Worm (Caenorhabditis elegans) whole organism, late embryonic: Measurements from ENCODE around the gene C04A11.5.

Source experiments
- C38D4.7 ChIP-seq: fragments of 200-800 bp; sonication (Bioruptor generic); optimal IDR thresholded peaks from 2 replicates; lab custom pipeline; 2018; ENCODE audit warnings: mild to moderate bottlenecking, missing genetic modification characterization, moderate library complexity, missing compliant biosample characterization
- K02D7.2 ChIP-seq: sonication (generic microtip); optimal IDR thresholded peaks from 2 replicates; lab custom pipeline; 2017; ENCODE audit warnings: mild to moderate bottlenecking, missing genetic modification characterization, missing compliant biosample characterization
- K09A11.1 ChIP-seq: sonication (generic microtip); optimal IDR thresholded peaks from 2 replicates; lab custom pipeline; 2017; ENCODE audit warnings: antibody characterized with exemption, mild to moderate bottlenecking, missing genetic modification characterization, missing compliant biosample characterization; ENCODE audit not compliant: insufficient read depth
- T23F11.4 ChIP-seq: fragments of 200-800 bp; sonication (Bioruptor generic); optimal IDR thresholded peaks from 2 replicates; lab custom pipeline; 2018; ENCODE audit warnings: mild to moderate bottlenecking, missing genetic modification characterization, missing compliant biosample characterization
- Y22D7AL.16 ChIP-seq: sonication (generic microtip); optimal IDR thresholded peaks from 2 replicates; lab custom pipeline; 2016; ENCODE audit warnings: missing genetic modification characterization, missing compliant biosample characterization
- ahr-1 ChIP-seq: sonication (generic microtip); optimal IDR thresholded peaks from 2 replicates; lab custom pipeline; 2016; ENCODE audit warnings: missing genetic modification characterization, missing compliant biosample characterization
- ceh-14 ChIP-seq: sonication (generic microtip); optimal IDR thresholded peaks from 2 replicates; lab custom pipeline; 2016; ENCODE audit warnings: missing genotype, missing genetic modification characterization, missing compliant biosample characterization
- ceh-18 ChIP-seq: sonication (generic microtip); optimal IDR thresholded peaks from 2 replicates; lab custom pipeline; 2016; ENCODE audit warnings: missing genetic modification characterization, missing compliant biosample characterization
- ceh-19 ChIP-seq: fragments of 200-800 bp; sonication (Bioruptor generic); optimal IDR thresholded peaks from 2 replicates; lab custom pipeline; 2018; ENCODE audit warnings: mild to moderate bottlenecking, missing genetic modification characterization, missing compliant biosample characterization
- ceh-2 ChIP-seq: sonication (generic microtip); optimal IDR thresholded peaks from 2 replicates; lab custom pipeline; 2016; ENCODE audit warnings: missing genotype, missing genetic modification characterization, missing compliant biosample characterization
- ceh-30 ChIP-seq: fragments of 150-350 bp; optimal IDR thresholded peaks from 2 replicates; lab custom pipeline; 2014; ENCODE audit warnings: missing biosample characterization, missing genetic modification characterization
- ceh-31 ChIP-seq: sonication (generic microtip); optimal IDR thresholded peaks from 2 replicates; lab custom pipeline; 2016; ENCODE audit warnings: missing genetic modification characterization, missing compliant biosample characterization
- ceh-45 ChIP-seq: fragments of 200-800 bp; sonication (Bioruptor generic); IDR thresholded peaks from 2 replicates; pipeline ENCODE4 v1.3.6; 2022; ENCODE audit warnings: missing genetic modification reagents, missing genetic modification characterization, missing compliant biosample characterization
- ceh-48 ChIP-seq: sonication (generic microtip); optimal IDR thresholded peaks from 2 replicates; lab custom pipeline; 2016; ENCODE audit warnings: missing genetic modification characterization, inconsistent platforms, missing compliant biosample characterization
- ceh-9 ChIP-seq: sonication (generic microtip); optimal IDR thresholded peaks from 2 replicates; lab custom pipeline; 2016; ENCODE audit warnings: mild to moderate bottlenecking, missing genetic modification characterization, inconsistent platforms, missing compliant biosample characterization
- dmd-4 ChIP-seq: sonication (generic microtip); optimal IDR thresholded peaks from 2 replicates; lab custom pipeline; 2016; ENCODE audit warnings: borderline replicate concordance, missing genetic modification characterization, missing compliant biosample characterization
- dve-1 ChIP-seq: sonication (generic microtip); optimal IDR thresholded peaks from 2 replicates; lab custom pipeline; 2017; ENCODE audit warnings: antibody characterized with exemption, mild to moderate bottlenecking, missing genetic modification characterization, missing compliant biosample characterization
- elt-2 ChIP-seq: sonication (generic microtip); optimal IDR thresholded peaks from 2 replicates; lab custom pipeline; 2016; ENCODE audit warnings: missing genetic modification reagents, missing genetic modification characterization, missing compliant biosample characterization
- elt-4 ChIP-seq: sonication (generic microtip); optimal IDR thresholded peaks from 2 replicates; lab custom pipeline; 2016; ENCODE audit warnings: missing genetic modification characterization, missing compliant biosample characterization
- ets-4 ChIP-seq: sonication (generic microtip); optimal IDR thresholded peaks from 2 replicates; lab custom pipeline; 2016; ENCODE audit warnings: missing genetic modification characterization, missing compliant biosample characterization
- eyg-1 ChIP-seq: sonication (generic microtip); optimal IDR thresholded peaks from 2 replicates; lab custom pipeline; 2016; ENCODE audit warnings: missing genotype, missing genetic modification characterization, missing compliant biosample characterization
- fax-1 ChIP-seq: sonication (generic microtip); optimal IDR thresholded peaks from 2 replicates; lab custom pipeline; 2016; ENCODE audit warnings: missing genotype, missing genetic modification characterization, missing compliant biosample characterization
- fkh-10 ChIP-seq: fragments of 150-350 bp; optimal IDR thresholded peaks from 2 replicates; lab custom pipeline; 2014; ENCODE audit warnings: missing biosample characterization, missing genetic modification reagents, missing genetic modification characterization
- fkh-6 ChIP-seq: sonication (generic microtip); optimal IDR thresholded peaks from 2 replicates; lab custom pipeline; 2016; ENCODE audit warnings: missing genetic modification characterization, missing compliant biosample characterization
- gmeb-2 ChIP-seq: sonication (generic microtip); optimal IDR thresholded peaks from 2 replicates; lab custom pipeline; 2016; ENCODE audit warnings: missing genetic modification characterization, inconsistent platforms, missing compliant biosample characterization
- hlh-13 ChIP-seq: fragments of 200-800 bp; sonication (Bioruptor generic); optimal IDR thresholded peaks from 2 replicates; lab custom pipeline; 2018; ENCODE audit warnings: mild to moderate bottlenecking, missing genetic modification characterization, missing compliant biosample characterization
- hlh-15 ChIP-seq: sonication (generic microtip); optimal IDR thresholded peaks from 2 replicates; lab custom pipeline; 2016; ENCODE audit warnings: missing genetic modification characterization, missing compliant biosample characterization
- hlh-6 ChIP-seq: sonication (generic microtip); optimal IDR thresholded peaks from 2 replicates; lab custom pipeline; 2016; ENCODE audit warnings: missing genotype, missing genetic modification characterization, missing compliant biosample characterization
- hlh-8 ChIP-seq: sonication (generic microtip); optimal IDR thresholded peaks from 2 replicates; lab custom pipeline; 2016; ENCODE audit warnings: missing genotype, missing genetic modification characterization, missing compliant biosample characterization
- lim-6 ChIP-seq: sonication (generic microtip); optimal IDR thresholded peaks from 2 replicates; lab custom pipeline; 2016; ENCODE audit warnings: missing genetic modification characterization, missing compliant biosample characterization
- lin-11 ChIP-seq: fragments of 200-800 bp; sonication (Bioruptor generic); optimal IDR thresholded peaks from 2 replicates; lab custom pipeline; 2018; ENCODE audit warnings: mild to moderate bottlenecking, missing genetic modification characterization, missing compliant biosample characterization
- madf-2 ChIP-seq: sonication (generic microtip); optimal IDR thresholded peaks from 2 replicates; lab custom pipeline; 2017; ENCODE audit warnings: missing genetic modification characterization, missing compliant biosample characterization
- mec-3 ChIP-seq: sonication (generic microtip); optimal IDR thresholded peaks from 2 replicates; lab custom pipeline; 2016; ENCODE audit warnings: borderline replicate concordance, missing genetic modification characterization, missing compliant biosample characterization
- odd-2 ChIP-seq: sonication (generic microtip); optimal IDR thresholded peaks from 2 replicates; lab custom pipeline; 2017; ENCODE audit warnings: antibody characterized with exemption, mild to moderate bottlenecking, missing genetic modification characterization, missing compliant biosample characterization
- pag-3 ChIP-seq: sonication (generic microtip); optimal IDR thresholded peaks from 2 replicates; lab custom pipeline; 2016; ENCODE audit warnings: missing compliant biosample characterization, missing genetic modification characterization, borderline replicate concordance
- pat-9 ChIP-seq: fragments of 200-800 bp; sonication (Bioruptor generic); optimal IDR thresholded peaks from 2 replicates; lab custom pipeline; 2018; ENCODE audit warnings: mild to moderate bottlenecking, missing genetic modification characterization, moderate library complexity, missing compliant biosample characterization
- pax-1 ChIP-seq: fragments of 150-350 bp; optimal IDR thresholded peaks from 2 replicates; lab custom pipeline; 2014; ENCODE audit warnings: missing biosample characterization, missing genetic modification characterization
- pha-4 ChIP-seq: fragments of 150-350 bp; optimal IDR thresholded peaks from 2 replicates; lab custom pipeline; 2018; ENCODE audit warnings: missing biosample characterization, missing genetic modification reagents, missing genetic modification characterization
- pqm-1 ChIP-seq: sonication (generic microtip); optimal IDR thresholded peaks from 2 replicates; lab custom pipeline; 2016; ENCODE audit warnings: missing genetic modification characterization, missing compliant biosample characterization
- ref-2 ChIP-seq: sonication (generic microtip); optimal IDR thresholded peaks from 2 replicates; lab custom pipeline; 2016; ENCODE audit warnings: missing genetic modification characterization, missing compliant biosample characterization
- rnt-1 ChIP-seq: sonication (generic microtip); optimal IDR thresholded peaks from 2 replicates; lab custom pipeline; 2016; ENCODE audit warnings: missing genetic modification characterization, missing compliant biosample characterization
- sdc-2 ChIP-seq: sonication (generic microtip); optimal IDR thresholded peaks from 2 replicates; lab custom pipeline; 2016; ENCODE audit warnings: missing genotype, missing genetic modification characterization, missing compliant biosample characterization
- sox-2 ChIP-seq: fragments of 200-800 bp; sonication (Bioruptor generic); IDR thresholded peaks from 2 replicates; pipeline ENCODE4 v1.3.6; 2022; ENCODE audit warnings: missing genetic modification reagents, missing genetic modification characterization, missing compliant biosample characterization
- sox-4 ChIP-seq: sonication (generic microtip); optimal IDR thresholded peaks from 2 replicates; lab custom pipeline; 2017; ENCODE audit warnings: mild to moderate bottlenecking, missing genetic modification characterization, inconsistent platforms, missing compliant biosample characterization
- syd-9 ChIP-seq: sonication (generic microtip); optimal IDR thresholded peaks from 2 replicates; lab custom pipeline; 2016; ENCODE audit warnings: mild to moderate bottlenecking, missing genetic modification characterization, moderate library complexity, missing compliant biosample characterization
- tbx-7 ChIP-seq: sonication (generic microtip); optimal IDR thresholded peaks from 2 replicates; lab custom pipeline; 2016; ENCODE audit warnings: missing genotype, missing genetic modification characterization, missing compliant biosample characterization
- ttx-3 ChIP-seq: sonication (generic microtip); optimal IDR thresholded peaks from 2 replicates; lab custom pipeline; 2016; ENCODE audit warnings: missing genetic modification reagents, missing genetic modification characterization, missing compliant biosample characterization
- unc-3 ChIP-seq, 2 experiments: fragments of 200-800 bp in 1 of 2; sonication (Bioruptor generic) in 1 of 2; sonication (generic microtip) in 1 of 2; conservative IDR thresholded peaks in 1 of 2; optimal IDR thresholded peaks in 1 of 2; 2 replicates each; pipeline versions ENCODE4 v1.3.6 to Lab custom; 2016 to 2022; ENCODE audit warnings: missing compliant biosample characterization in 2 of 2, missing genetic modification characterization in 2 of 2, missing genetic modification reagents in 1 of 2
- unc-55 ChIP-seq: sonication (generic microtip); optimal IDR thresholded peaks from 2 replicates; lab custom pipeline; 2017; ENCODE audit warnings: missing biosample characterization, missing genetic modification reagents, missing genetic modification characterization
- unc-86 ChIP-seq: sonication (generic microtip); optimal IDR thresholded peaks from 2 replicates; lab custom pipeline; 2016; ENCODE audit warnings: missing genetic modification characterization, missing compliant biosample characterization
- ztf-16 ChIP-seq: sonication (generic microtip); optimal IDR thresholded peaks from 2 replicates; lab custom pipeline; 2017; ENCODE audit warnings: missing genetic modification characterization, missing compliant biosample characterization

C04A11.5 gene

ce11 chrX:13700642-13701233, 36.4 kb downstream of the C04A11.5 start:
- TF ChIP-seq lim-6 (tag; lab: Kevin White, UChicago) = no peak
- no peak for TF ChIP-seq hlh-15 (tag; lab: Kevin White, UChicago)
- peak; percentile 75 for TF ChIP-seq hlh-6 (tag; lab: Kevin White, UChicago)
- TF ChIP-seq ceh-18 = peak; percentile 100
- peak; percentile 81 for TF ChIP-seq unc-86 (tag; lab: Kevin White, UChicago)
- TF ChIP-seq pat-9 (tag; lab: Kevin White, UChicago) = peak; percentile 36
- peak; percentile 71 for TF ChIP-seq ets-4 (tag; lab: Kevin White, UChicago)
- peak; percentile 11 for TF ChIP-seq dmd-4
- peak; percentile 95 for TF ChIP-seq pax-1 (tag; lab: Kevin White, UChicago)
- peak; percentile 54 for TF ChIP-seq hlh-8
- no peak for TF ChIP-seq C38D4.7
- no peak for TF ChIP-seq pha-4 (tag; lab: Kevin White, UChicago)
- TF ChIP-seq ceh-31 (tag; lab: Kevin White, UChicago) = peak; percentile 98
- TF ChIP-seq T23F11.4 (GFP tag; lab: Kevin White, UChicago) = peak; percentile 24
- TF ChIP-seq ahr-1 = peak; percentile 53
- TF ChIP-seq elt-2 (tag; lab: Kevin White, UChicago) = peak; percentile 54
- TF ChIP-seq K02D7.2 (tag; lab: Kevin White, UChicago) = no peak
- no peak for TF ChIP-seq odd-2
- TF ChIP-seq ztf-16 (tag; lab: Kevin White, UChicago) = peak; percentile 90
- TF ChIP-seq dve-1 (tag; lab: Kevin White, UChicago) = peak; percentile 97
- peak; percentile 56 for TF ChIP-seq tbx-7
- peak; percentile 90 for TF ChIP-seq pqm-1 (tag; lab: Kevin White, UChicago)
- TF ChIP-seq ceh-48 (tag; lab: Kevin White, UChicago) = peak; percentile 73
- TF ChIP-seq sox-2 (GFP tag; lab: Robert Waterston, UW) = peak; percentile 71
- peak; percentile 68 for TF ChIP-seq ceh-19 (GFP tag; lab: Kevin White, UChicago)
- TF ChIP-seq ceh-14 (tag; lab: Kevin White, UChicago) = peak; percentile 87
- TF ChIP-seq gmeb-2 (tag; lab: Kevin White, UChicago) = peak; percentile 40
- peak; percentile 6 for TF ChIP-seq hlh-13 (GFP tag; lab: Kevin White, UChicago)
- TF ChIP-seq syd-9 (tag; lab: Kevin White, UChicago) = peak; percentile 81
- peak; percentile 26 for TF ChIP-seq lin-11 (tag; lab: Kevin White, UChicago)
- TF ChIP-seq elt-4 (tag; lab: Kevin White, UChicago) = no peak
- peak; percentile 91 for TF ChIP-seq ceh-30 (tag; lab: Kevin White, UChicago)
- TF ChIP-seq K09A11.1 (tag; lab: Kevin White, UChicago) = peak; percentile 75
- TF ChIP-seq ceh-45 (GFP tag; lab: Robert Waterston, UW) = 0 out of 2 replicates have a peak, but pooled peaks have one; percentile 34
- peak; percentile 50 for TF ChIP-seq unc-3 (GFP tag; conservative IDR thresholded peaks at IDR 0.05; lab: Robert Waterston, UW)
- peak; percentile 86 for TF ChIP-seq unc-3 (tag; optimal IDR thresholded peaks at IDR 0.05; lab: Kevin White, UChicago)
- TF ChIP-seq fkh-10 = peak; percentile 86
- TF ChIP-seq fkh-6 (tag; lab: Kevin White, UChicago) = peak; percentile 29
- TF ChIP-seq pag-3 (tag; lab: Kevin White, UChicago) = no peak
- no peak for TF ChIP-seq ceh-9 (tag; lab: Kevin White, UChicago)
- TF ChIP-seq ttx-3 (tag; lab: Kevin White, UChicago) = peak; percentile 69
- peak; percentile 12 for TF ChIP-seq fax-1 (tag; lab: Kevin White, UChicago)
- TF ChIP-seq mec-3 (tag; lab: Kevin White, UChicago) = no peak
- TF ChIP-seq ceh-2 = peak; percentile 74
- peak; percentile 79 for TF ChIP-seq madf-2 (tag; lab: Kevin White, UChicago)
- peak; percentile 9 for TF ChIP-seq eyg-1 (tag; lab: Kevin White, UChicago)
- peak; percentile 50 for TF ChIP-seq sox-4 (tag; lab: Kevin White, UChicago)
- TF ChIP-seq ref-2 (tag; lab: Kevin White, UChicago) = peak; percentile 96
- peak; percentile 97 for TF ChIP-seq rnt-1
- TF ChIP-seq Y22D7AL.16 = peak; percentile 56
- TF ChIP-seq sdc-2 (tag; lab: Kevin White, UChicago) = peak; percentile 100
- peak; percentile 91 for TF ChIP-seq unc-55 (GFP tag; lab: Kevin White, UChicago)
